Fruit fly (Drosophila melanogaster): ENCODE data around the gene Trc8.

DNA sequence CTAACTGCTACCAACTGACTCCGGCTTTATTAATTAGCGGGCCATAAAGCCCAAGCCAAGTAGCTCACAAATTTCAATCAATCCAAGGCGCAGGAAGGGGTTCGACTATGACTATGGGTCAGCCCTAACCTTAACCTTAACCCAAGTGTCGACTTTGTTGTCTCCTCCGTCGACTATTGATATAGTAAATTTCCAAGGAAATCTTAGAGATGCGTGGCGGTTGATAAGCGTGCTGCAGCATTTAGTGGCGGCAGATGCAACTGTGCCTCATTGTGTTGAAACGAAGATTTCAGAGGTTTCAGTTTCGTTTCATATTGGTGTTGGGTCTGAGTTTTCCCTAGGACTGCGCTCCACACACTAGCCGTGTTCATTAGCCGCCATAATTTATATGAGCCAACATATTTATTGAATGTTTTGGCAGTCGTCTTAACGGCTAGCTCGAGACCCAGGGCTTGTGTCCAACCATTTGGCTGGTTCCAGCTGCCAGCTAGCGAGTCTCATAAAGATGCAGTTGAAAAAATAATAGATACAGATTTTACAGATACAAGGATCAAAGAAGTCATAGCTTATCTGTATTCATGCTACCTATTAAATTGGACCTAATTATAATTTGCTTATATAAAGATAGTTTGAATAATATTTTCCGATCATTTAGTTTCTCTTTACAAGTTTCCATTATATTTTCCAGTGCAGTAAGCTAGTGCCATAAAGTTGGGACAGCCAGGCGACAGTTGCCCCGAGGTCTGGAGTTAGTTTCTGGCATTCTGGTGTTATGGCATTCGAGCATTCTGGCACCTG is 43.8 kb upstream of the Trc8 start:
- TF ChIP-seq CG12605 (GFP tag; IDR thresholded peaks at IDR 0.05) (no peak), CG15710 (tag; optimal IDR thresholded peaks at IDR 0.05) (no peak), EcR (GFP tag; optimal IDR thresholded peaks at IDR 0.05) (no peak), CG9948 (tag; optimal IDR thresholded peaks at IDR 0.05) (no peak), gl (tag; optimal IDR thresholded peaks at IDR 0.05) (no peak), Snoo (tag; optimal IDR thresholded peaks at IDR 0.05) (no peak), CG10348 (GFP tag; IDR thresholded peaks at IDR 0.05) (no peak)

Data from whole organism, pupa.